Fruit fly (Drosophila melanogaster) whole organism, pupa: ENCODE measurements around the gene Nepl21.
A peak's percentile ranks its signal among the peaks of the same experiment; 100 is the strongest.

Source experiments
- CG10348 ChIP-seq: fragments of 200-800 bp; sonication (Bioruptor generic); IDR thresholded peaks from 2 replicates; pipeline ENCODE4 v1.3.6; 2022; ENCODE audit warnings: missing biosample characterization, missing genetic modification characterization
- CG12605 ChIP-seq: fragments of 200-800 bp; sonication (Bioruptor generic); IDR thresholded peaks from 2 replicates; pipeline ENCODE4 v1.3.6; 2022; ENCODE audit warnings: missing biosample characterization, missing genetic modification characterization
- CG13204 ChIP-seq: fragments of 200-800 bp; sonication (Bioruptor generic); optimal IDR thresholded peaks from 2 replicates; lab custom pipeline; 2018; ENCODE audit warnings: missing biosample characterization, mild to moderate bottlenecking, missing genetic modification characterization, moderate library complexity
- CG14655 ChIP-seq: fragments of 200-800 bp; sonication (Bioruptor generic); optimal IDR thresholded peaks from 3 replicates; lab custom pipeline; 2017; ENCODE audit warnings: mild to moderate bottlenecking, missing biosample characterization, missing genetic modification reagents, missing genetic modification characterization
- CG15710 ChIP-seq: fragments of 200-800 bp; sonication (Bioruptor generic); optimal IDR thresholded peaks from 2 replicates; lab custom pipeline; 2018; ENCODE audit warnings: missing biosample characterization, mild to moderate bottlenecking, missing genetic modification characterization, moderate library complexity
- CG17806 ChIP-seq: fragments of 200-800 bp; sonication (Bioruptor generic); optimal IDR thresholded peaks from 2 replicates; lab custom pipeline; 2018; ENCODE audit warnings: missing biosample characterization, mild to moderate bottlenecking, missing genetic modification characterization, moderate library complexity
- CG34367 ChIP-seq: fragments of 200-800 bp; sonication (Bioruptor generic); optimal IDR thresholded peaks from 2 replicates; lab custom pipeline; 2018; ENCODE audit warnings: missing biosample characterization, mild to moderate bottlenecking, missing genetic modification characterization
- CG8159 ChIP-seq: fragments of 200-800 bp; sonication (Bioruptor generic); optimal IDR thresholded peaks from 3 replicates; lab custom pipeline; 2018; ENCODE audit warnings: missing biosample characterization, mild to moderate bottlenecking, missing genetic modification characterization, moderate library complexity
- CG9948 ChIP-seq: fragments of 200-800 bp; sonication (Bioruptor generic); optimal IDR thresholded peaks from 2 replicates; lab custom pipeline; 2018; ENCODE audit warnings: missing biosample characterization, mild to moderate bottlenecking, missing genetic modification characterization, moderate library complexity
- D1 ChIP-seq: fragments of 200-800 bp; sonication (Bioruptor generic); optimal IDR thresholded peaks from 2 replicates; lab custom pipeline; 2018; ENCODE audit warnings: missing biosample characterization, mild to moderate bottlenecking, missing genetic modification characterization, moderate library complexity
- EcR ChIP-seq: fragments of 200-800 bp; sonication (Bioruptor generic); optimal IDR thresholded peaks from 3 replicates; lab custom pipeline; 2019; ENCODE audit warnings: missing biosample characterization, missing genetic modification characterization, mild to moderate bottlenecking, moderate library complexity, missing genetic modification reagents
- Pif1A ChIP-seq: fragments of 200-800 bp; sonication (Bioruptor generic); optimal IDR thresholded peaks from 3 replicates; lab custom pipeline; 2016; ENCODE audit warnings: missing biosample characterization, missing genetic modification characterization
- Pif1B ChIP-seq: fragments of 200-800 bp; sonication (Bioruptor generic); optimal IDR thresholded peaks from 3 replicates; lab custom pipeline; 2016; ENCODE audit warnings: missing biosample characterization, missing genetic modification characterization
- fd96Ca ChIP-seq: fragments of 200-800 bp; sonication (Bioruptor generic); IDR thresholded peaks from 3 replicates; pipeline ENCODE4 v1.3.6; 2022; ENCODE audit warnings: missing biosample characterization, missing genetic modification characterization
- gl ChIP-seq: fragments of 200-800 bp; sonication (Bioruptor generic); optimal IDR thresholded peaks from 2 replicates; lab custom pipeline; 2018; ENCODE audit warnings: missing biosample characterization, mild to moderate bottlenecking, missing genetic modification characterization

Gene Nepl21

dm6 chr3R:28913890-28914750, 30.6 kb downstream of the Nepl21 start:
- peak; percentile 63 for TF ChIP-seq CG15710 (tag; lab: Kevin White, UChicago)
- TF ChIP-seq CG12605: peak; percentile 71; the same call in 1 of the 2 replicates
- TF ChIP-seq Pif1A: peak; percentile 49
- TF ChIP-seq CG34367 (tag; lab: Kevin White, UChicago): peak; percentile 59
- peak; percentile 90 for TF ChIP-seq gl
- no peak for TF ChIP-seq D1 (tag; lab: Kevin White, UChicago)
- peak; percentile 53 for TF ChIP-seq CG8159 (tag; lab: Kevin White, UChicago)
- peak; percentile 48 for TF ChIP-seq CG17806 (tag; lab: Kevin White, UChicago)
- no peak for TF ChIP-seq CG9948 (tag; lab: Kevin White, UChicago)
- peak; percentile 89 for TF ChIP-seq EcR (GFP tag; lab: Kevin White, UChicago)
- TF ChIP-seq CG14655: peak; percentile 72
- TF ChIP-seq fd96Ca (GFP tag; lab: Robert Waterston, UW): no peak
- TF ChIP-seq CG13204: peak; percentile 76
- TF ChIP-seq, all 21 proteins: peak for 10

dm6 chr3R:28922744-28923143, 39.3 kb downstream of the Nepl21 start, which contains the start of gene CG11828:
Gene CG11828 (plus strand): TSS chr3R:28923044.
- no peak for TF ChIP-seq Pif1B (GFP tag; lab: Kevin White, UChicago)
- no peak for TF ChIP-seq CG10348
- TF ChIP-seq gl: no peak
- no peak for TF ChIP-seq CG8159 (tag; lab: Kevin White, UChicago)
- no peak for TF ChIP-seq CG12605
- TF ChIP-seq, all 21 proteins: peak for 0
